Worm (Caenorhabditis elegans) whole organism, young adult: Measurements from ENCODE around the gene abu-14.

ENCODE experiments used
- B0019.2 ChIP-seq: fragments of 200-800 bp; sonication (Bioruptor generic); conservative IDR thresholded peaks from 2 replicates; pipeline ENCODE4 v1.3.6; 2022; ENCODE audit warnings: missing genetic modification reagents, missing genetic modification characterization, missing compliant biosample characterization
- F49E8.2 ChIP-seq: sonication (generic microtip); optimal IDR thresholded peaks from 3 replicates; lab custom pipeline; 2017; ENCODE audit warnings: missing genetic modification characterization, mild to moderate bottlenecking, missing compliant biosample characterization, antibody characterized with exemption, moderate library complexity; ENCODE audit not compliant: insufficient read depth
- F52B5.7 ChIP-seq: sonication (generic microtip); optimal IDR thresholded peaks from 2 replicates; lab custom pipeline; 2016; ENCODE audit warnings: mild to moderate bottlenecking, missing genetic modification characterization, missing compliant biosample characterization
- F57A8.1 ChIP-seq: fragments of 200-800 bp; sonication (Bioruptor generic); optimal IDR thresholded peaks from 2 replicates; lab custom pipeline; 2018; ENCODE audit warnings: mild to moderate bottlenecking, missing genetic modification characterization, moderate library complexity, missing compliant biosample characterization
- K11D2.4 ChIP-seq: fragments of 200-800 bp; sonication (Bioruptor generic); IDR thresholded peaks from 2 replicates; pipeline ENCODE4 v1.3.6; 2022; ENCODE audit warnings: missing genetic modification reagents, missing genetic modification characterization, missing compliant biosample characterization
- K12H6.12 ChIP-seq: fragments of 200-800 bp; sonication (Bioruptor generic); optimal IDR thresholded peaks from 2 replicates; lab custom pipeline; 2018; ENCODE audit warnings: mild to moderate bottlenecking, missing genetic modification characterization, missing compliant biosample characterization
- T26A5.8 ChIP-seq: sonication (generic microtip); optimal IDR thresholded peaks from 2 replicates; lab custom pipeline; 2016; ENCODE audit warnings: missing genetic modification characterization, missing compliant biosample characterization
- Y53G8AR.9 ChIP-seq: fragments of 200-800 bp; sonication (Bioruptor generic); conservative IDR thresholded peaks from 2 replicates; pipeline ENCODE4 v1.3.6; 2022; ENCODE audit warnings: missing genetic modification reagents, missing genetic modification characterization, missing compliant biosample characterization
- Y56A3A.18 ChIP-seq: fragments of 200-800 bp; sonication (Bioruptor generic); IDR thresholded peaks from 2 replicates; pipeline ENCODE4 v1.3.6; 2022; ENCODE audit warnings: missing genetic modification reagents, missing genetic modification characterization, missing compliant biosample characterization
- akir-1 ChIP-seq: fragments of 200-800 bp; sonication (Bioruptor generic); optimal IDR thresholded peaks from 2 replicates; lab custom pipeline; 2018; ENCODE audit warnings: mild to moderate bottlenecking, missing genetic modification characterization, moderate library complexity, missing compliant biosample characterization
- athp-1 ChIP-seq: sonication (generic microtip); optimal IDR thresholded peaks from 2 replicates; lab custom pipeline; 2017; ENCODE audit warnings: mild to moderate bottlenecking, missing genetic modification characterization, missing compliant biosample characterization
- attf-5 ChIP-seq: fragments of 200-800 bp; sonication (Bioruptor generic); optimal IDR thresholded peaks from 2 replicates; lab custom pipeline; 2018; ENCODE audit warnings: mild to moderate bottlenecking, missing genetic modification characterization, missing compliant biosample characterization
- attf-6 ChIP-seq: fragments of 200-800 bp; sonication (Bioruptor generic); IDR thresholded peaks from 2 replicates; pipeline ENCODE4 v1.3.6; 2022; ENCODE audit warnings: missing genetic modification reagents, missing genetic modification characterization, missing compliant biosample characterization
- cebp-2 ChIP-seq: fragments of 200-800 bp; sonication (Bioruptor generic); IDR thresholded peaks from 2 replicates; pipeline ENCODE4 v1.3.6; 2022; ENCODE audit warnings: missing genetic modification characterization, missing compliant biosample characterization
- ceh-100 ChIP-seq: fragments of 200-800 bp; sonication (Bioruptor generic); IDR thresholded peaks from 2 replicates; pipeline ENCODE4 v1.3.6; 2022; ENCODE audit warnings: missing genetic modification reagents, missing genetic modification characterization, missing compliant biosample characterization
- ceh-58 ChIP-seq: fragments of 200-800 bp; sonication (Bioruptor generic); IDR thresholded peaks from 2 replicates; pipeline ENCODE4 v1.3.6; 2022; ENCODE audit warnings: missing genetic modification characterization, missing compliant biosample characterization
- die-1 ChIP-seq: sonication (generic microtip); optimal IDR thresholded peaks from 2 replicates; lab custom pipeline; 2016; ENCODE audit warnings: missing genotype, mild to moderate bottlenecking, missing genetic modification characterization, missing compliant biosample characterization
- dpff-1 ChIP-seq: sonication (generic microtip); optimal IDR thresholded peaks from 2 replicates; lab custom pipeline; 2017; ENCODE audit warnings: mild to moderate bottlenecking, missing genetic modification characterization, missing compliant biosample characterization
- ekl-4 ChIP-seq: fragments of 200-800 bp; sonication (Bioruptor generic); IDR thresholded peaks from 2 replicates; pipeline ENCODE4 v1.3.6; 2022; ENCODE audit warnings: missing genetic modification reagents, missing genetic modification characterization, missing compliant biosample characterization
- ets-4 ChIP-seq: fragments of 200-800 bp; sonication (Bioruptor generic); optimal IDR thresholded peaks from 2 replicates; lab custom pipeline; 2018; ENCODE audit warnings: mild to moderate bottlenecking, missing genetic modification characterization, missing compliant biosample characterization
- hsf-1 ChIP-seq: fragments of 200-800 bp; sonication (Bioruptor generic); IDR thresholded peaks from 2 replicates; pipeline ENCODE4 v1.3.6; 2022; ENCODE audit warnings: missing genetic modification reagents, missing genetic modification characterization, missing compliant biosample characterization
- let-526 ChIP-seq: fragments of 200-800 bp; sonication (Bioruptor generic); IDR thresholded peaks from 2 replicates; pipeline ENCODE4 v1.3.6; 2022; ENCODE audit warnings: missing genetic modification reagents, missing genetic modification characterization, missing compliant biosample characterization
- lin-26 ChIP-seq: fragments of 200-800 bp; sonication (Bioruptor generic); IDR thresholded peaks from 2 replicates; pipeline ENCODE4 v1.3.6; 2022; ENCODE audit warnings: missing genetic modification reagents, missing genetic modification characterization, missing compliant biosample characterization
- madf-3 ChIP-seq: fragments of 200-800 bp; sonication (Bioruptor generic); IDR thresholded peaks from 2 replicates; pipeline ENCODE4 v1.3.6; 2022; ENCODE audit warnings: missing genetic modification reagents, missing genetic modification characterization, missing compliant biosample characterization
- madf-6 ChIP-seq: fragments of 200-800 bp; sonication (Bioruptor generic); IDR thresholded peaks from 2 replicates; pipeline ENCODE4 v1.3.6; 2022; ENCODE audit warnings: missing genetic modification reagents, missing genetic modification characterization, missing compliant biosample characterization
- mxl-1 ChIP-seq: sonication (generic microtip); optimal IDR thresholded peaks from 2 replicates; lab custom pipeline; 2016; ENCODE audit warnings: missing genetic modification characterization, missing compliant biosample characterization
- nhr-120 ChIP-seq: fragments of 200-800 bp; sonication (Bioruptor generic); IDR thresholded peaks from 2 replicates; pipeline ENCODE4 v1.3.6; 2022; ENCODE audit warnings: missing genetic modification characterization, missing compliant biosample characterization
- rpc-1 ChIP-seq, 2 experiments: fragments of 150-350 bp in 1 of 2; sonication (generic microtip) in 1 of 2; optimal IDR thresholded peaks; 2 replicates each; lab custom pipeline; 2014 to 2018; ENCODE audit warnings: missing biosample characterization in 1 of 2, missing genetic modification characterization in 1 of 2, missing genetic modification reagents in 1 of 2, missing genotype in 1 of 2
- sdz-38 ChIP-seq: sonication (generic microtip); optimal IDR thresholded peaks from 2 replicates; lab custom pipeline; 2016; ENCODE audit warnings: missing genotype, missing genetic modification characterization, missing compliant biosample characterization
- snpc-3.4 ChIP-seq: sonication (generic microtip); optimal IDR thresholded peaks from 2 replicates; lab custom pipeline; 2017; ENCODE audit warnings: missing genetic modification characterization, mild to moderate bottlenecking, missing compliant biosample characterization, antibody characterized with exemption, moderate library complexity, missing genotype, missing genetic modification reagents
- tbp1 ChIP-seq: fragments of 200-800 bp; sonication (Bioruptor generic); optimal IDR thresholded peaks from 2 replicates; lab custom pipeline; 2018; ENCODE audit warnings: mild to moderate bottlenecking, missing genetic modification characterization, missing compliant biosample characterization
- ztf-18 ChIP-seq: sonication (generic microtip); optimal IDR thresholded peaks from 2 replicates; lab custom pipeline; 2016; ENCODE audit warnings: missing genotype, mild to moderate bottlenecking, missing genetic modification characterization, missing compliant biosample characterization
- ztf-25 ChIP-seq: fragments of 200-800 bp; sonication (Bioruptor generic); IDR thresholded peaks from 2 replicates; pipeline ENCODE4 v1.3.6; 2022; ENCODE audit warnings: missing genetic modification reagents, missing genetic modification characterization, missing compliant biosample characterization
- ztf-28 ChIP-seq: fragments of 200-800 bp; sonication (Bioruptor generic); IDR thresholded peaks from 2 replicates; pipeline ENCODE4 v1.3.6; 2022; ENCODE audit warnings: missing genetic modification reagents, missing genetic modification characterization, missing compliant biosample characterization
- ztf-6 ChIP-seq: fragments of 200-800 bp; sonication (Bioruptor generic); IDR thresholded peaks from 2 replicates; pipeline ENCODE4 v1.3.6; 2022; ENCODE audit warnings: missing genetic modification reagents, missing genetic modification characterization, missing compliant biosample characterization

abu-14 gene

DNA sequence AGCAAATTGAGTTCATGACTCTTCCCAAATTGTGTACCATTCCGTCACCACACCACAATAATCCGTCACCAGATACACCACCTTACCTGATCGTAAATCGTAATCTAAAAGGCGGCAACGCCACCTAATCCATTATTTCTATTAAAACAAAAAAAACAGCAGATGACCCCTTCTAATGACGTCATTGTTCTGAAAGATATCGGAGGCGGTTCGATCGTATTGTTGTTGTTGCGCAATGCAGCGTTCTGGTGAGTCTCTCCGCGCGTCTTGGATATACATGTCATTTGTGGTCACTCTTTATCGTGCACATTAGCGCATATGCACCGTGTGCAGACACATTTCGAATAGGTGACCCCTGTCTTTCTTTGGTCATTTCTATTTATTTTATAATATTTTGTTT, 42.0 kb upstream of the abu-14 start:
- no peak for TF ChIP-seq attf-6 (GFP tag; lab: Robert Waterston, UW)
- TF ChIP-seq attf-5 (GFP tag; lab: Kevin White, UChicago), result no peak
- TF ChIP-seq ceh-100, result no peak
- TF ChIP-seq ceh-58 (GFP tag; lab: Robert Waterston, UW), result no peak
- no peak for TF ChIP-seq sdz-38
- TF ChIP-seq B0019.2 (GFP tag; lab: Robert Waterston, UW), result no peak
- no peak for TF ChIP-seq F49E8.2
- no peak for TF ChIP-seq snpc-3.4 (tag; lab: Kevin White, UChicago)
- TF ChIP-seq let-526, result no peak
- no peak for TF ChIP-seq ekl-4 (GFP tag; lab: Robert Waterston, UW)
- no peak for TF ChIP-seq rpc-1 (optimal IDR thresholded peaks at IDR 0.05; lab: Kevin White, UChicago)
- TF ChIP-seq rpc-1 (tag; optimal IDR thresholded peaks at IDR 0.05; lab: Kevin White, UChicago), result no peak
- TF ChIP-seq ztf-28 (GFP tag; lab: Robert Waterston, UW), result no peak
- TF ChIP-seq mxl-1, result no peak
- no peak for TF ChIP-seq F57A8.1

DNA sequence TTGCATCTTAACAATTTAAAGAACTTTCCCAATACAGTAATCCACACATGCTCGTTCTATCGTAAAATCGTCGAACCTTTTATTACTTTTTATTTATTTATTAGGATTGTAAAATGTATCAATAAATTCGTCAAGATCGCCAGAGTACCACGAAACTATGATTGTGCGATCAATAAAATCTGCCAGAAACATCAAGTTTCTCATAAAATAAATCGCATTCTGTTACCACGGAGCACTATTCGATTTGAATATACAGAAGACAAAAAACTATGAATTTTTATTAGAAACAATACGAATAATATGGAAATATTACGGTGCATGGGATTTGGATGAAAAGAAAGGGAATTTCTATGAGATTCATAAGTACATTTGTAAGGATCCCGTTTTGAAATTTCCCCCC, 39.7 kb upstream of the abu-14 start, which contains the start of gene C01G6.2:
TSS of gene C01G6.2 (plus strand) at position 301 of the 400 bp plus-strand sequence.
- no peak for TF ChIP-seq lin-26

DNA sequence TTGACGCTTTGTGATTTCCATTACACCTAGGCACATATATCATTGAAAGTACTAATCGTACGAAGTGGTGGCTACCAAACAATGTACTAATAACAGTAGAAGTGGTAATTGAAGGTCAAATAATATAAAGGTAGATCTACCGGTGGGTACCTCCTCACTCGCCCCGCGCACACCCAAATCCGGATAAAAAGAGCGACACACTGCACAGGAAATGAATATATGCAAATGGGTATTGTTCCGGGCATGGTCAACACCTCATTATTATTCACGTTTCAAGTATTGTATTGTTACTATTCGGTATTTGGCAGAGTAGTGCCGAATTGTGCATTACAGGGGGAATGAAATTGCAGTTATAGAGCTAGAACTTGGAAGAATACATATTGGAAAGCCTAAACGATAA, 39.2 kb upstream of the abu-14 start:
- no peak for TF ChIP-seq F49E8.2
- TF ChIP-seq ztf-25 (GFP tag; lab: Robert Waterston, UW), result no peak
- no peak for TF ChIP-seq K12H6.12 (tag; lab: Kevin White, UChicago)
- TF ChIP-seq Y53G8AR.9 (GFP tag; lab: Robert Waterston, UW), result no peak
- no peak for TF ChIP-seq akir-1 (GFP tag; lab: Kevin White, UChicago)
- TF ChIP-seq dpff-1 (tag; lab: Kevin White, UChicago), result no peak
- no peak for TF ChIP-seq ztf-18
- no peak for TF ChIP-seq athp-1 (tag; lab: Kevin White, UChicago)
- TF ChIP-seq madf-3 (GFP tag; lab: Robert Waterston, UW), result no peak
- no peak for TF ChIP-seq die-1 (tag; lab: Kevin White, UChicago)
- no peak for TF ChIP-seq T26A5.8 (tag; lab: Kevin White, UChicago)
- no peak for TF ChIP-seq Y56A3A.18 (GFP tag; lab: Robert Waterston, UW)
- TF ChIP-seq K11D2.4, result no peak
- TF ChIP-seq, all 124 proteins: peak for 0

DNA sequence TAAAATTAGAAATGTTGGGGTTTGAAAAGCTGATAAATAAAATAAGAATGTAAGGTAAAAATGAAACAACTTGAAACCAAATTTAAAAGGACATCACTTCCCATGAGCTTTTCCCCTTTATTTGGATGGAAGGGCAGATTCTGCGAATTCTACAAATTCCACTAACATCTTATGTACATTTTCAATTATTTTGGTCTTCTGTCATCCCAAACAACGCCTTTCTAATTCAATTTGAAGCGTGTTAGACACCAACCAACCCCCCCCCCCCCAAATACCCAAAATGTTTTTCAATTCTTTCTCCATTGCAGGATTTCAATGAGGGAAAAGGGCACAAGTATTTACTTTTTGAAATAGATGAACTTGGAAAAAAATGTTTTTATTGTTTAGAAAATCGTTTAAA, 38.7 kb upstream of the abu-14 start:
- TF ChIP-seq B0019.2 (GFP tag; lab: Robert Waterston, UW) (no peak), ztf-6 (GFP tag; lab: Robert Waterston, UW) (no peak), ceh-100 (no peak), tbp1 (no peak), nhr-120 (GFP tag; lab: Robert Waterston, UW) (no peak), hsf-1 (no peak), madf-6 (no peak), cebp-2 (GFP tag; lab: Robert Waterston, UW) (no peak), ets-4 (no peak), F52B5.7 (tag; lab: Kevin White, UChicago) (no peak)
- TF ChIP-seq, all 124 proteins: peak for 0
